Fruit fly (Drosophila melanogaster) whole organism, wandering third instar larva: Measurements from ENCODE around the gene Gr61a.

Source experiments
- CG32264 ChIP-seq: fragments of 200-800 bp; sonication (Bioruptor generic); optimal IDR thresholded peaks from 2 replicates; lab custom pipeline; 2016; ENCODE audit warnings: missing biosample characterization, missing genetic modification characterization
- Dfd ChIP-seq: fragments of >200 bp; optimal IDR thresholded peaks from 2 replicates; lab custom pipeline; 2017; ENCODE audit warnings: missing biosample characterization, missing genetic modification characterization
- HLH106 ChIP-seq: fragments of 200-800 bp; optimal IDR thresholded peaks from 3 replicates; lab custom pipeline; 2019; ENCODE audit warnings: missing biosample characterization, mild to moderate bottlenecking, missing genetic modification characterization, moderate library complexity
- Hr83 ChIP-seq: fragments of 200-300 bp; sonication (Bioruptor generic); optimal IDR thresholded peaks from 2 replicates; lab custom pipeline; 2016; ENCODE audit warnings: missing biosample characterization, mild to moderate bottlenecking, missing genetic modification characterization, moderate library complexity; ENCODE audit not compliant: poor library complexity, severe bottlenecking
- Jra ChIP-seq: sonication (Bioruptor generic); optimal IDR thresholded peaks from 2 replicates; lab custom pipeline; 2016; ENCODE audit warnings: missing biosample characterization, missing genetic modification characterization
- Sp1 ChIP-seq: fragments of 200-800 bp; sonication (Bioruptor generic); optimal IDR thresholded peaks from 3 replicates; lab custom pipeline; 2019; ENCODE audit warnings: missing biosample characterization, mild to moderate bottlenecking, missing genetic modification characterization, moderate library complexity
- brk ChIP-seq: fragments of 200-800 bp; sonication (Bioruptor generic); optimal IDR thresholded peaks from 2 replicates; lab custom pipeline; 2016; ENCODE audit warnings: missing biosample characterization, mild to moderate bottlenecking, missing genetic modification characterization
- dl ChIP-seq, 2 experiments: fragments of 175-275, 200-275 bp in 1 of 2; fragments of 200-275 bp in 1 of 2; sonication (Bioruptor generic); optimal IDR thresholded peaks; lab custom pipeline; 2018; ENCODE audit warnings: mild to moderate bottlenecking in 2 of 2, missing biosample characterization in 2 of 2, missing genetic modification characterization in 2 of 2, moderate library complexity in 2 of 2; ENCODE audit not compliant: partially characterized antibody in 2 of 2, insufficient read depth in 1 of 2
- h ChIP-seq: fragments of 200-800 bp; sonication (Bioruptor generic); optimal IDR thresholded peaks from 3 replicates; lab custom pipeline; 2016; ENCODE audit warnings: missing biosample characterization, mild to moderate bottlenecking, missing genetic modification characterization
- jim ChIP-seq: fragments of 175-275, 200-325 bp; sonication (Bioruptor generic); optimal IDR thresholded peaks from 2 replicates; lab custom pipeline; 2016; ENCODE audit warnings: missing biosample characterization, mild to moderate bottlenecking, missing genetic modification characterization
- lola ChIP-seq: fragments of >200 bp; optimal IDR thresholded peaks from 2 replicates; lab custom pipeline; 2017; ENCODE audit warnings: missing biosample characterization, missing genetic modification characterization
- pan ChIP-seq: fragments of >200 bp; optimal IDR thresholded peaks from 2 replicates; lab custom pipeline; 2017
- psq ChIP-seq: fragments of 200-800 bp; sonication (Bioruptor generic); optimal IDR thresholded peaks from 3 replicates; lab custom pipeline; 2017; ENCODE audit warnings: missing biosample characterization, mild to moderate bottlenecking, missing genetic modification characterization, moderate library complexity

- no peak for TF ChIP-seq dl (GFP tag; optimal IDR thresholded peaks at IDR 0.05; lab: Kevin White, UChicago; ENCODE audit: insufficient read depth in 1 of 2, partially characterized antibody in 2 of 2)
- no peak for TF ChIP-seq lola (GFP tag; lab: Kevin White, UChicago)
- no peak for TF ChIP-seq psq (GFP tag; lab: Kevin White, UChicago)
- no peak for TF ChIP-seq brk
- no peak for TF ChIP-seq pan (lab: Kevin White, UChicago)
- TF ChIP-seq h = no peak
- no peak for TF ChIP-seq Hr83 (GFP tag; lab: Kevin White, UChicago)
- no peak for TF ChIP-seq CG32264 (GFP tag; lab: Kevin White, UChicago)
- TF ChIP-seq Sp1 (GFP tag; lab: Kevin White, UChicago) = no peak
- no peak for TF ChIP-seq Dfd (GFP tag; lab: Kevin White, UChicago)
- no peak for TF ChIP-seq jim (GFP tag; lab: Kevin White, UChicago)
- TF ChIP-seq HLH106 (tag; lab: Kevin White, UChicago) = no peak
- no peak for TF ChIP-seq Jra (GFP tag; lab: Kevin White, UChicago)
Measured at dm6 chr3L:823597-823996, 17.7 kb upstream of the Gr61a start.
